Worm (Caenorhabditis elegans) whole organism, L4 larva: ENCODE measurements around the gene F49H12.2.

Experiments
- Y48G9A.11 ChIP-seq: fragments of 200-800 bp; sonication (Bioruptor generic); IDR thresholded peaks from 2 replicates; pipeline ENCODE4 v1.3.6; 2022; ENCODE audit warnings: missing genetic modification reagents, missing genetic modification characterization, missing compliant biosample characterization
- aha-1 ChIP-seq: fragments of 150-350 bp; peaks from one replicate; lab custom pipeline; 2014; ENCODE audit warnings: missing biosample characterization, missing genetic modification characterization
- arid-1 ChIP-seq: fragments of 200-800 bp; sonication (Bioruptor generic); conservative IDR thresholded peaks from 2 replicates; pipeline ENCODE4 v1.3.6; 2022; ENCODE audit warnings: missing genetic modification reagents, missing genetic modification characterization, missing compliant biosample characterization
- ceh-20 ChIP-seq: fragments of 200-800 bp; sonication (Bioruptor generic); IDR thresholded peaks from 2 replicates; pipeline ENCODE4 v1.3.6; 2022; ENCODE audit warnings: missing genetic modification reagents, missing genetic modification characterization, missing compliant biosample characterization
- ceh-28 ChIP-seq: fragments of 150-350 bp; optimal IDR thresholded peaks from 2 replicates; lab custom pipeline; 2014; ENCODE audit warnings: missing biosample characterization, missing genetic modification reagents, missing genetic modification characterization
- ctbp-1 ChIP-seq: fragments of 200-800 bp; sonication (Bioruptor generic); IDR thresholded peaks from 2 replicates; pipeline ENCODE4 v1.3.6; 2022; ENCODE audit warnings: missing genetic modification reagents, missing genetic modification characterization, missing compliant biosample characterization
- dpl-1 ChIP-seq: fragments of 150-350 bp; optimal IDR thresholded peaks from 2 replicates; lab custom pipeline; 2014; ENCODE audit warnings: missing biosample characterization, missing genetic modification reagents, missing genetic modification characterization
- dve-1 ChIP-seq: sonication (generic microtip); optimal IDR thresholded peaks from 2 replicates; lab custom pipeline; 2017; ENCODE audit warnings: antibody characterized with exemption, mild to moderate bottlenecking, missing genetic modification characterization, missing compliant biosample characterization; ENCODE audit not compliant: insufficient read depth
- egl-43 ChIP-seq: fragments of 200-800 bp; sonication (Bioruptor generic); IDR thresholded peaks from 2 replicates; pipeline ENCODE4 v1.3.6; 2022; ENCODE audit warnings: missing genetic modification reagents, missing genetic modification characterization, missing compliant biosample characterization
- gei-8 ChIP-seq: fragments of 200-800 bp; sonication (Bioruptor generic); optimal IDR thresholded peaks from 2 replicates; lab custom pipeline; 2018; ENCODE audit warnings: mild to moderate bottlenecking, missing genetic modification characterization, missing compliant biosample characterization
- madf-5 ChIP-seq, 2 experiments: fragments of 200-800 bp; sonication (Bioruptor generic); IDR thresholded peaks; 2 replicates each; pipeline ENCODE4 v1.3.6; 2022; ENCODE audit warnings: missing compliant biosample characterization in 2 of 2, missing genetic modification characterization in 2 of 2
- mes-2 ChIP-seq: sonication (generic microtip); optimal IDR thresholded peaks from 2 replicates; lab custom pipeline; 2016; ENCODE audit warnings: missing genotype, mild to moderate bottlenecking, missing genetic modification characterization, missing compliant biosample characterization; ENCODE audit not compliant: poor library complexity, severe bottlenecking
- mxl-2 ChIP-seq: fragments of 200-800 bp; sonication (Bioruptor generic); conservative IDR thresholded peaks from 2 replicates; pipeline ENCODE4 v1.3.6; 2022; ENCODE audit warnings: missing genetic modification reagents, missing genetic modification characterization, missing compliant biosample characterization
- mxl-3 ChIP-seq: fragments of 200-800 bp; sonication (Bioruptor generic); optimal IDR thresholded peaks from 2 replicates; lab custom pipeline; 2018; ENCODE audit warnings: mild to moderate bottlenecking, missing genetic modification characterization, missing compliant biosample characterization
- nhr-10 ChIP-seq: fragments of 150-350 bp; optimal IDR thresholded peaks from 2 replicates; lab custom pipeline; 2014; ENCODE audit warnings: missing biosample characterization, missing genetic modification characterization
- nhr-11 ChIP-seq: fragments of 150-350 bp; optimal IDR thresholded peaks from 2 replicates; lab custom pipeline; 2014; ENCODE audit warnings: missing biosample characterization, missing genetic modification characterization
- nhr-76 ChIP-seq: fragments of 150-350 bp; optimal IDR thresholded peaks from 2 replicates; lab custom pipeline; 2014; ENCODE audit warnings: missing biosample characterization, missing genetic modification characterization
- pha-4 ChIP-seq, 2 experiments: fragments of 150-350 bp in 1 of 2; fragments of 200-800 bp in 1 of 2; sonication (Bioruptor generic) in 1 of 2; IDR thresholded peaks in 1 of 2; optimal IDR thresholded peaks in 1 of 2; 2 replicates each; pipeline versions ENCODE4 v1.3.6 to Lab custom; 2014 to 2022; ENCODE audit warnings: missing genetic modification characterization in 2 of 2, missing genetic modification reagents in 2 of 2, missing biosample characterization in 1 of 2, missing compliant biosample characterization in 1 of 2
- pqm-1 ChIP-seq: sonication (generic microtip); optimal IDR thresholded peaks from 2 replicates; lab custom pipeline; 2017; ENCODE audit warnings: missing biosample characterization, missing genetic modification characterization
- saeg-2 ChIP-seq: fragments of 200-800 bp; sonication (Bioruptor generic); IDR thresholded peaks from 2 replicates; pipeline ENCODE4 v1.3.6; 2022; ENCODE audit warnings: missing genetic modification reagents, missing genetic modification characterization, missing compliant biosample characterization
- sdz-12 ChIP-seq: fragments of 200-800 bp; sonication (Bioruptor generic); optimal IDR thresholded peaks from 2 replicates; lab custom pipeline; 2018; ENCODE audit warnings: mild to moderate bottlenecking, missing genetic modification characterization, missing compliant biosample characterization
- set-16 ChIP-seq: fragments of 200-800 bp; sonication (Bioruptor generic); IDR thresholded peaks from 2 replicates; pipeline ENCODE4 v1.3.6; 2022; ENCODE audit warnings: missing genetic modification reagents, missing genetic modification characterization, missing compliant biosample characterization
- skn-1 ChIP-seq: fragments of 150-350 bp; optimal IDR thresholded peaks from 2 replicates; lab custom pipeline; 2014; ENCODE audit warnings: missing biosample characterization, missing genetic modification characterization
- spr-3 ChIP-seq: fragments of 200-800 bp; sonication (Bioruptor generic); optimal IDR thresholded peaks from 2 replicates; lab custom pipeline; 2018; ENCODE audit warnings: mild to moderate bottlenecking, missing genetic modification characterization, missing compliant biosample characterization
- tag-97 ChIP-seq: fragments of 200-800 bp; sonication (Bioruptor generic); IDR thresholded peaks from 2 replicates; pipeline ENCODE4 v1.3.6; 2022; ENCODE audit warnings: missing genetic modification characterization, missing compliant biosample characterization
- unc-130 ChIP-seq: sonication (generic microtip); optimal IDR thresholded peaks from 2 replicates; lab custom pipeline; 2016; ENCODE audit warnings: missing genetic modification reagents, missing genetic modification characterization, missing compliant biosample characterization
- unc-62 ChIP-seq, 3 experiments: fragments of 150-350 bp in 1 of 3; sonication (generic microtip); optimal IDR thresholded peaks in 2 of 3; peaks in 1 of 3; 1 replicate in 1 of 3; 2 replicates in 2 of 3; lab custom pipeline; 2014 to 2017; ENCODE audit warnings: missing biosample characterization in 3 of 3, missing genetic modification characterization in 3 of 3, missing genetic modification reagents in 3 of 3, missing genotype in 1 of 3
- zfp-2 ChIP-seq: sonication (generic microtip); optimal IDR thresholded peaks from 2 replicates; lab custom pipeline; 2016; ENCODE audit warnings: mild to moderate bottlenecking, missing genetic modification characterization, missing compliant biosample characterization
- zfp-3 ChIP-seq: fragments of 200-800 bp; sonication (Bioruptor generic); conservative IDR thresholded peaks from 2 replicates; pipeline ENCODE4 v1.3.6; 2022; ENCODE audit warnings: missing genetic modification reagents, missing genetic modification characterization, missing compliant biosample characterization
- zip-11 ChIP-seq: fragments of 200-800 bp; sonication (Bioruptor generic); IDR thresholded peaks from 2 replicates; pipeline ENCODE4 v1.3.6; 2022; ENCODE audit warnings: missing genetic modification characterization, missing compliant biosample characterization

F49H12.2 gene

DNA sequence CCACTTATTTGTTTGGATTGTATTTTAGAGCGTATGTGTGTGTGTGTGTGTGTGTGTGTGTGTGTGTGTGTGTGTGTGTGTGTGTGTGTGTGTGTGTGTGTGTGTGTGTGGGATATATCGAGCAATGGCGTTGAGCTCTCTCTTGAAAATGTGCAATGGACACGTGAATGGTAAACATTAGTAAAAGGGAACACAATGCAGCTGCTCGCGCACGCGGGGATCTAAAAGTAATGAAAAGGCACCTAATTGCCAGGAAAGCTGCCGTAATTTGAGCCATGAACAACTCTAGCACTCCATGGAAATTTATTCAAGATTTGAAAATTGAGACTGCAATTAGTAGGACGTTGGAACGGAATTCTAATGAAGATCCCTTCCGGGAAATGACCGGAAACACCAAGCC, 41.9 kb upstream of the F49H12.2 start:
- no peak for TF ChIP-seq mxl-3 (GFP tag; lab: Kevin White, UChicago)
- TF ChIP-seq zfp-2 (tag; lab: Kevin White, UChicago): no peak
- TF ChIP-seq ceh-28 (tag; lab: Kevin White, UChicago): no peak
- TF ChIP-seq ctbp-1 (GFP tag; lab: Robert Waterston, UW): no peak
- TF ChIP-seq unc-130 (GFP tag; lab: Kevin White, UChicago): no peak
- TF ChIP-seq tag-97: no peak
- no peak for TF ChIP-seq gei-8 (GFP tag; lab: Kevin White, UChicago)
- TF ChIP-seq sdz-12 (GFP tag; lab: Kevin White, UChicago): no peak
- TF ChIP-seq pha-4 (GFP tag; IDR thresholded peaks at IDR 0.05; lab: Robert Waterston, UW): no peak
- TF ChIP-seq pha-4 (tag; optimal IDR thresholded peaks at IDR 0.05; lab: Kevin White, UChicago): no peak
- TF ChIP-seq Y48G9A.11 (GFP tag; lab: Robert Waterston, UW): no peak
- TF ChIP-seq dve-1: no peak
- TF ChIP-seq, all 104 proteins: peak for 0

DNA sequence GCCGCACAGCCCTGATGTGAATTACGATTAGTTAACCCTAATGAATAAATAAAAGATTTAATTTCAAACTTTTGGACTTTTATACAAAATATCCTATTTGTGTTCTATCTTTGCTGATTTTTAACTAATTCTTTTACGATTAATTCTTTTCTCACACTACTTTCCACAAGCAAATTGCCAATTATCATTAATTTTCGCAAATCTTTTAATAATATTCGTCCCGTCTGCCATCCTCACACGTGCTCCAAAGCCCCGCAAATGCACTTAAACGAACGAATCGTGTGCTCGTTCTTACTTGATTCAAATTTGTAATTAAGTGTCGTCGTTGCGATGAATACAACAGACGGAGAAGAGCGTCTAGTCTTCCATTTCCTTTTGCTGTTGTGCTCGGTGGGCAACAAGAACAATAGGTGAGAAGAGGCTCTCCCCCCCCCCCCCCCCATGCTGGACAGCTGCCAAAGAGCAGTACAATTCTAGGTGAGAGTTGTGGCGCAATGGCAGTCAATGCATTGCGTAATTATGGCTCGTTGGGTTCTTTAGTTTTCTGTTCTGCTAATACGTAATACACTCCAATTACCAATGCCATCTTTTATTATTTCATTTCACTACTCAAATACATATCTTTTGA, 40.4 kb upstream of the F49H12.2 start:
- no peak for TF ChIP-seq mxl-2 (GFP tag; lab: Robert Waterston, UW)
- no peak for TF ChIP-seq zfp-3 (GFP tag; lab: Robert Waterston, UW)
- TF ChIP-seq mes-2: no peak

DNA sequence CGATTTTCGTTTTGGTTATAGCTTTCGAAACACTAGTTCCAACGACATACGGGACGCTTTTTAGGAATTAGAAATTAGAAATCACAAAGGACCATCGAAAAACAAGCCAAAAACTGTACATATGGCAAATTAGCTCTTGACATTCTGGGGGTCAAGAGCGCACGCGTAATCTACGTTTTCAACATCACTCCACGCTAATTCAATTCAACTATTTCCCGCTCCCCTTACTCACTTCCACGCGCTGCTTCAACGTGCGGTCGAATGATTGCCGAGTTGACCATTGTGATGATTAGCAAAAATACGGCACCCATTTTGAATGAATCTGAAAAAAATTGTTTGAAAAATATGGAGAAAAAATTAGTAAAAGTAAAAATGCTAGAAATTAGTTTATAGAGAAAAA, 39.5 kb upstream of the F49H12.2 start:
- no peak for TF ChIP-seq madf-5 (GFP tag; IDR thresholded peaks at IDR 0.05; lab: Robert Waterston, UW)
- TF ChIP-seq ctbp-1 (GFP tag; lab: Robert Waterston, UW): no peak
- TF ChIP-seq zip-11 (GFP tag; lab: Robert Waterston, UW): no peak
- TF ChIP-seq saeg-2 (GFP tag; lab: Robert Waterston, UW): no peak
- no peak for TF ChIP-seq pha-4 (GFP tag; IDR thresholded peaks at IDR 0.05; lab: Robert Waterston, UW)
- TF ChIP-seq pha-4 (tag; optimal IDR thresholded peaks at IDR 0.05; lab: Kevin White, UChicago): no peak
- no peak for TF ChIP-seq egl-43
- no peak for TF ChIP-seq pqm-1 (tag; lab: Kevin White, UChicago)
- no peak for TF ChIP-seq nhr-11 (tag; lab: Kevin White, UChicago)
- TF ChIP-seq spr-3 (GFP tag; lab: Kevin White, UChicago): no peak
- TF ChIP-seq unc-62 (GFP tag; optimal IDR thresholded peaks at IDR 0.05 in 1 of 2; lab: Kevin White, UChicago): peak in 1 of 2 experiments; percentile 8
- TF ChIP-seq unc-62 (tag; optimal IDR thresholded peaks at IDR 0.05; lab: Kevin White, UChicago): no peak
- TF ChIP-seq dpl-1 (GFP tag; lab: Kevin White, UChicago): no peak
- no peak for TF ChIP-seq set-16 (GFP tag; lab: Robert Waterston, UW)
- TF ChIP-seq nhr-76 (tag; lab: Kevin White, UChicago): no peak
- peak; percentile 56 for TF ChIP-seq aha-1 (tag; lab: Kevin White, UChicago)
- no peak for TF ChIP-seq skn-1 (tag; lab: Kevin White, UChicago)

DNA sequence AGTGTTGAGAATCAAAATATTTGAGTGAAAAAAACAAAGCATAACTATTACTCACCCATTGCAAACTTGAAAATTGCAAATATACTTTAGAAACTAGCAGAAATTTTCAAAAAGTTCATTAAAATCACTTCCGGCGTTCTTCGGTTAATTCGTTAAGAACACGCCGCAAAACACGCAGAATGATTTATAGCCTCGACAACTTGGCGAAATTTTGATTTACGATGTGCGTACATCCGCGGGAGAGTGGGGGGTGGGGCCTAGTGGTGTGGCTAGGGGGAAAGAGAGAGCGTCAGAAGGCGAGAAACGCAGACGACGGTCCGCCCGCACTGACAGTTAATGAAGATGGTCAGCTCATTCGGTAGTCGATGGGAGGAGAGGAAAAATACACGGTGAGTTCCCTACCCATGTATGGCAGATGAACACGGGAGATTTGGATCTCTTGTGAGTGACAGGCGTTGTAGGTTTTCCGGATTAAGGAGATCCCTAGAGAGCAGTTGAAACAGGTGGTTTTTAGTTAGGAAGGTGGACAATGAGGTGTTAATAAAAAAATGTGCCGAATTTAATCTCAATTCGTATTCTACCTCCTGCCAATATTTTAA, 38.9 kb upstream of the F49H12.2 start, which contains the start of gene igcm-4:
Gene igcm-4 (minus strand): TSS at position 237 of the 599 bp plus-strand sequence.
- TF ChIP-seq ceh-20 (peak; percentile 46; the same call in 1 of the 2 replicates), unc-62 (GFP tag; optimal IDR thresholded peaks at IDR 0.05 in 1 of 2; lab: Kevin White, UChicago) (peak in 1 of 2 experiments; percentile 46), unc-62 (tag; optimal IDR thresholded peaks at IDR 0.05; lab: Kevin White, UChicago) (no peak), mxl-3 (GFP tag; lab: Kevin White, UChicago) (no peak)

DNA sequence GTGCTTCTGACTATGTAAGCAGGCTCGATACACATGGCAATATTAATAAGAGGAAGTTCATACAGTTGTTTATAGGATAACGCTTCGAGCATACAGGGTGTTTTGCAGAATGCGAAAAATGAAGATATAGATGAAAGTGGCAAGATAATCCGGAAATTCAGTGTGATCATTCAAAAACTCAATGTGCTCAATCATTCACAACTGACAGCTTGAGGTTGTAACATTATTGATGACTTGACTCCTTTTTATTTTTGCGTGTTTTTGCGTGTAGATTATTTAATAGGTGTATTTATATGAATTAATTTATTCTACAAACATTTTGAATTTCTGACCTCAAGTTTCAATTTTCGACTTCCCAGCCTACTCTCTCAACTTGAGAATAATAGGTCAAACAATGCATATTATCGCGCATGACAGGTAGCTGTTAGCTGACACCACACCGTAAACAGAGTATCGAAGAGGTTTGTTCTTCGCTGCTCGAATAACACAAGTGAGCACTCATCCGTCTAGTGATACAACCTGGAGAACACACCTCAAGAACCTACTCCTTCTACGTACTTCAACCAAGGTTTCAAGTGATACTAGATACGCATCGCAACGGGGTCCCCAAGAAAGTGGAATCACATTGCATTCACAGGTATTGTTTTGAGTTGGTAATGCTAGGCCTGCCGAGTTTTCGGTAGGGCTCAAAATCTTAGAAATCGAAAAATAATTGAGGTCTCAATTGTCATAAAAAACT, 37.7 kb upstream of the F49H12.2 start:
- TF ChIP-seq arid-1 (GFP tag; lab: Robert Waterston, UW): no peak
- peak; percentile 53 for TF ChIP-seq aha-1 (tag; lab: Kevin White, UChicago)
- TF ChIP-seq nhr-10 (tag; lab: Kevin White, UChicago): no peak
- TF ChIP-seq unc-62 (GFP tag; optimal IDR thresholded peaks at IDR 0.05 in 1 of 2; lab: Kevin White, UChicago): peak in 1 of 2 experiments; percentile 88
- TF ChIP-seq unc-62 (tag; optimal IDR thresholded peaks at IDR 0.05; lab: Kevin White, UChicago): no peak
